Worm (Caenorhabditis elegans): ENCODE results near the gene clec-223.

clec-223 gene

ce11 chrV:11272848-11273247, at the start of gene clec-223:
Gene clec-223, plus strand, starts transcription at chrV:11273148.
- TF ChIP-seq snpc-1.2 (GFP tag; IDR thresholded peaks at IDR 0.05) (no peak), ZK546.5 (tag; optimal IDR thresholded peaks at IDR 0.05) (no peak), Y5F2A.4 (GFP tag; optimal IDR thresholded peaks at IDR 0.05) (no peak), dpl-1 (GFP tag; optimal IDR thresholded peaks at IDR 0.05) (no peak), T26A8.4 (GFP tag; IDR thresholded peaks at IDR 0.05) (no peak)

- peak in 1 of 2 experiments; percentile 91 for TF ChIP-seq unc-62 (GFP tag; optimal IDR thresholded peaks at IDR 0.05 in 1 of 2)
- TF ChIP-seq unc-62 (tag; optimal IDR thresholded peaks at IDR 0.05), result no peak
- no peak for TF ChIP-seq lin-39 (tag; optimal IDR thresholded peaks at IDR 0.05)
- TF ChIP-seq nhr-102 (tag; optimal IDR thresholded peaks at IDR 0.05), result no peak
- no peak for TF ChIP-seq ctbp-1 (GFP tag; IDR thresholded peaks at IDR 0.05)
- no peak for TF ChIP-seq nhr-111 (GFP tag; optimal IDR thresholded peaks at IDR 0.05)
- no peak for TF ChIP-seq mxl-2 (GFP tag; conservative IDR thresholded peaks at IDR 0.05)
These were observed 49.2 kb upstream of the clec-223 start for ce11 chrV:11223698-11224097.

- no peak for TF ChIP-seq ceh-20 (GFP tag; IDR thresholded peaks at IDR 0.05)
- no peak for TF ChIP-seq zip-2 (tag; optimal IDR thresholded peaks at IDR 0.05)
- no peak for TF ChIP-seq dmd-6 (GFP tag; IDR thresholded peaks at IDR 0.05)
- peak; percentile 92 for TF ChIP-seq ama-1 (optimal IDR thresholded peaks at IDR 0.05)
- TF ChIP-seq skn-1 (tag; optimal IDR thresholded peaks at IDR 0.05), result no peak
- TF ChIP-seq lin-38 (GFP tag; IDR thresholded peaks at IDR 0.05), result no peak
- TF ChIP-seq nhr-77 (tag; optimal IDR thresholded peaks at IDR 0.05), result no peak
- TF ChIP-seq nhr-237 (tag; optimal IDR thresholded peaks at IDR 0.05), result no peak
- TF ChIP-seq hmg-1.1 (GFP tag; IDR thresholded peaks at IDR 0.05), result no peak
- TF ChIP-seq daf-16 (GFP tag; optimal IDR thresholded peaks at IDR 0.05), result peak in 1 of 2 experiments; percentile 72
- TF ChIP-seq daf-16 (tag; optimal IDR thresholded peaks at IDR 0.05), result peak; percentile 28
- peak; percentile 43 for TF ChIP-seq dve-1 (tag; optimal IDR thresholded peaks at IDR 0.05; ENCODE audit: insufficient read depth)
- TF ChIP-seq mep-1 (tag; optimal IDR thresholded peaks at IDR 0.05), result peak; percentile 53
- TF ChIP-seq dmd-8 (GFP tag; IDR thresholded peaks at IDR 0.05), result no peak
- no peak for TF ChIP-seq fos-1 (tag; optimal IDR thresholded peaks at IDR 0.05)
- peak; percentile 13 for TF ChIP-seq hlh-11 (tag; optimal IDR thresholded peaks at IDR 0.05)
- no peak for TF ChIP-seq aha-1 (tag)
- TF ChIP-seq rbr-2 (tag; optimal IDR thresholded peaks at IDR 0.05), result no peak
- peak in 1 of 2 experiments; percentile 55 for TF ChIP-seq lsy-2 (tag; optimal IDR thresholded peaks at IDR 0.05)
- no peak for TF ChIP-seq mdt-29 (GFP tag; IDR thresholded peaks at IDR 0.05)
- TF ChIP-seq nhr-76 (tag; optimal IDR thresholded peaks at IDR 0.05), result no peak
- no peak for TF ChIP-seq D1046.2 (GFP tag; IDR thresholded peaks at IDR 0.05)
- no peak for TF ChIP-seq nhr-42 (GFP tag; IDR thresholded peaks at IDR 0.05)
- TF ChIP-seq hlh-30 (tag; optimal IDR thresholded peaks at IDR 0.05; ENCODE audit: insufficient read depth), result peak; percentile 4
- no peak for TF ChIP-seq ZK337.2 (GFP tag; IDR thresholded peaks at IDR 0.05)
- peak; percentile 6; the same call in 1 of the 2 replicates for TF ChIP-seq pha-4 (GFP tag; IDR thresholded peaks at IDR 0.05)
- TF ChIP-seq pha-4 (tag; optimal IDR thresholded peaks at IDR 0.05), result no peak
- no peak for TF ChIP-seq spr-1 (tag; optimal IDR thresholded peaks at IDR 0.05)
- TF ChIP-seq egl-43 (GFP tag; IDR thresholded peaks at IDR 0.05), result no peak
- TF ChIP-seq T26A8.4 (GFP tag; IDR thresholded peaks at IDR 0.05), result no peak; the same call in 1 of the 2 replicates
- no peak for TF ChIP-seq dmd-9 (GFP tag; IDR thresholded peaks at IDR 0.05)
- no peak for TF ChIP-seq arid-1 (GFP tag; conservative IDR thresholded peaks at IDR 0.05)
- TF ChIP-seq F10B5.3 (tag; optimal IDR thresholded peaks at IDR 0.05), result peak; percentile 4
These were observed 47.0 kb upstream of the clec-223 start, which contains the start of gene bgal-1 for ce11 chrV:11225981-11226380. Gene bgal-1, minus strand, starts transcription at chrV:11226018.
